Worm (Caenorhabditis elegans): ENCODE data around the gene C08B6.18.

The C08B6.18 gene

ce11 chrV:10174632-10175075 lies 40.7 kb upstream of the C08B6.18 start:
- TF ChIP-seq lin-39 (tag; optimal IDR thresholded peaks at IDR 0.05) (peak; percentile 66), nhr-129 (tag; optimal IDR thresholded peaks at IDR 0.05) (peak; percentile 92), nhr-12 (tag; optimal IDR thresholded peaks at IDR 0.05) (no peak), ztf-1 (GFP tag; conservative IDR thresholded peaks at IDR 0.05) (no peak), mdl-1 (tag; optimal IDR thresholded peaks at IDR 0.05) (peak; percentile 65 to 91), sma-3 (GFP tag; optimal IDR thresholded peaks at IDR 0.05) (no peak), zag-1 (tag; optimal IDR thresholded peaks at IDR 0.05) (peak; percentile 95), lin-13 (GFP tag; optimal IDR thresholded peaks at IDR 0.05) (peak; percentile 67), sma-9 (GFP tag; optimal IDR thresholded peaks at IDR 0.05) (peak; percentile 79), sma-9 (tag; optimal IDR thresholded peaks at IDR 0.05) (no peak), C34F6.9 (tag; optimal IDR thresholded peaks at IDR 0.05) (peak; percentile 95), lin-11 (tag; optimal IDR thresholded peaks at IDR 0.05) (peak; percentile 97), mab-5 (tag; optimal IDR thresholded peaks at IDR 0.05) (peak; percentile 75), ztf-11 (tag; optimal IDR thresholded peaks at IDR 0.05) (peak; percentile 40), skn-1 (tag; optimal IDR thresholded peaks at IDR 0.05) (no peak), crh-2 (tag; optimal IDR thresholded peaks at IDR 0.05) (peak; percentile 81), snpc-4 (tag; optimal IDR thresholded peaks at IDR 0.05) (peak; percentile 46), Y55F3AM.14 (GFP tag; optimal IDR thresholded peaks at IDR 0.05) (peak; percentile 59), sem-4 (tag; optimal IDR thresholded peaks at IDR 0.05) (peak; percentile 67), ztf-4 (tag; optimal IDR thresholded peaks at IDR 0.05) (peak; percentile 58), nhr-23 (tag; optimal IDR thresholded peaks at IDR 0.05) (no peak), unc-39 (tag; optimal IDR thresholded peaks at IDR 0.05) (peak; percentile 60), egl-27 (tag; optimal IDR thresholded peaks at IDR 0.05) (peak; percentile 60), unc-55 (GFP tag; optimal IDR thresholded peaks at IDR 0.05) (peak; percentile 96), ceh-16 (tag; optimal IDR thresholded peaks at IDR 0.05) (no peak), nhr-21 (tag; optimal IDR thresholded peaks at IDR 0.05) (peak; percentile 55), dmd-4 (tag; optimal IDR thresholded peaks at IDR 0.05) (no peak), lsy-2 (tag; optimal IDR thresholded peaks at IDR 0.05) (peak; percentile 68 to 83), nhr-6 (tag; optimal IDR thresholded peaks at IDR 0.05) (peak; percentile 86), fos-1 (tag; optimal IDR thresholded peaks at IDR 0.05) (peak; percentile 39), F13H6.1 (tag; optimal IDR thresholded peaks at IDR 0.05) (peak; percentile 79)

ce11 chrV:10173653-10174052 lies 39.7 kb upstream of the C08B6.18 start, which contains the start of gene egl-3:
Gene egl-3, minus strand, starts transcription at chrV:10173753.
- TF ChIP-seq alr-1 (tag; optimal IDR thresholded peaks at IDR 0.05): no peak
- no peak for TF ChIP-seq sma-9 (GFP tag; optimal IDR thresholded peaks at IDR 0.05)
- no peak for TF ChIP-seq sma-9 (tag; optimal IDR thresholded peaks at IDR 0.05)
- no peak for TF ChIP-seq lin-39 (tag; optimal IDR thresholded peaks at IDR 0.05)
- no peak for TF ChIP-seq elt-3 (tag; optimal IDR thresholded peaks at IDR 0.05)
- no peak for TF ChIP-seq crh-2 (tag; optimal IDR thresholded peaks at IDR 0.05)
- TF ChIP-seq elt-1 (tag; optimal IDR thresholded peaks at IDR 0.05): no peak
- TF ChIP-seq F13H6.1 (tag; optimal IDR thresholded peaks at IDR 0.05): no peak
- no peak for TF ChIP-seq ztf-1 (GFP tag; conservative IDR thresholded peaks at IDR 0.05)
- no peak for TF ChIP-seq peb-1 (tag; optimal IDR thresholded peaks at IDR 0.05)
- TF ChIP-seq sma-3 (GFP tag; optimal IDR thresholded peaks at IDR 0.05): no peak
- TF ChIP-seq aly-2 (tag; optimal IDR thresholded peaks at IDR 0.05): no peak

ce11 chrV:10168870-10169269 lies 34.9 kb upstream of the C08B6.18 start:
- TF ChIP-seq crh-2 (tag; optimal IDR thresholded peaks at IDR 0.05) (peak; percentile 40), unc-55 (GFP tag; optimal IDR thresholded peaks at IDR 0.05) (peak; percentile 51), R02D3.7 (tag; optimal IDR thresholded peaks at IDR 0.05) (no peak), sem-4 (tag; optimal IDR thresholded peaks at IDR 0.05) (no peak), lin-39 (tag; optimal IDR thresholded peaks at IDR 0.05) (no peak), fos-1 (tag; optimal IDR thresholded peaks at IDR 0.05) (no peak), ztf-4 (tag; optimal IDR thresholded peaks at IDR 0.05) (peak; percentile 13), nhr-23 (tag; optimal IDR thresholded peaks at IDR 0.05) (no peak), ceh-16 (tag; optimal IDR thresholded peaks at IDR 0.05) (no peak), nhr-237 (tag; optimal IDR thresholded peaks at IDR 0.05) (peak; percentile 8), dmd-4 (tag; optimal IDR thresholded peaks at IDR 0.05) (no peak), nhr-21 (tag; optimal IDR thresholded peaks at IDR 0.05) (no peak), lsy-2 (tag; optimal IDR thresholded peaks at IDR 0.05) (peak in 1 of 2 experiments; percentile 40), nhr-6 (tag; optimal IDR thresholded peaks at IDR 0.05) (no peak), lin-13 (GFP tag; optimal IDR thresholded peaks at IDR 0.05) (no peak), F13H6.1 (tag; optimal IDR thresholded peaks at IDR 0.05) (no peak)

Measured in whole organism, L2 larva.